Worm (Caenorhabditis elegans) whole organism, L4 larva: ENCODE data around the gene K02F3.9.

Experiments
- F37D6.2 ChIP-seq: sonication (generic microtip); optimal IDR thresholded peaks from 2 replicates; lab custom pipeline; 2016; ENCODE audit warnings: mild to moderate bottlenecking, missing genetic modification characterization, missing compliant biosample characterization
- F44E2.7 ChIP-seq: fragments of 200-800 bp; sonication (Bioruptor generic); IDR thresholded peaks from 2 replicates; pipeline ENCODE4 v2.1.2; 2022; ENCODE audit warnings: missing genetic modification characterization, missing compliant biosample characterization
- F49E8.2 ChIP-seq: sonication (generic microtip); optimal IDR thresholded peaks from 2 replicates; lab custom pipeline; 2016; ENCODE audit warnings: missing compliant biosample characterization, mild to moderate bottlenecking, missing genetic modification characterization, borderline replicate concordance
- T26A8.4 ChIP-seq: fragments of 200-800 bp; sonication (Bioruptor generic); IDR thresholded peaks from 2 replicates; pipeline ENCODE4 v1.3.6; 2022; ENCODE audit warnings: missing genetic modification characterization, missing compliant biosample characterization
- ZK337.2 ChIP-seq: fragments of 200-800 bp; sonication (Bioruptor generic); IDR thresholded peaks from 2 replicates; pipeline ENCODE4 v1.3.6; 2022; ENCODE audit warnings: missing genetic modification reagents, missing genetic modification characterization, missing compliant biosample characterization
- arid-1 ChIP-seq: fragments of 200-800 bp; sonication (Bioruptor generic); conservative IDR thresholded peaks from 2 replicates; pipeline ENCODE4 v1.3.6; 2022; ENCODE audit warnings: missing genetic modification reagents, missing genetic modification characterization, missing compliant biosample characterization
- ceh-20 ChIP-seq: fragments of 200-800 bp; sonication (Bioruptor generic); IDR thresholded peaks from 2 replicates; pipeline ENCODE4 v1.3.6; 2022; ENCODE audit warnings: missing genetic modification reagents, missing genetic modification characterization, missing compliant biosample characterization
- ceh-44 ChIP-seq: fragments of 200-800 bp; sonication (Bioruptor generic); IDR thresholded peaks from 2 replicates; pipeline ENCODE4 v1.3.6; 2022; ENCODE audit warnings: missing genetic modification reagents, missing genetic modification characterization, missing compliant biosample characterization
- ceh-62 ChIP-seq: sonication (generic microtip); optimal IDR thresholded peaks from 2 replicates; lab custom pipeline; 2017; ENCODE audit warnings: missing biosample characterization, missing genetic modification characterization
- ceh-82 ChIP-seq: sonication (generic microtip); optimal IDR thresholded peaks from 2 replicates; lab custom pipeline; 2017; ENCODE audit warnings: missing biosample characterization, missing genetic modification characterization
- ces-1 ChIP-seq: fragments of 150-350 bp; sonication (generic microtip); optimal IDR thresholded peaks from 4 replicates; lab custom pipeline; 2014; ENCODE audit warnings: missing biosample characterization, missing genetic modification reagents, missing genetic modification characterization
- cey-2 ChIP-seq: sonication (generic microtip); optimal IDR thresholded peaks from 3 replicates; lab custom pipeline; 2017; ENCODE audit warnings: missing genetic modification characterization, mild to moderate bottlenecking, missing compliant biosample characterization, antibody characterized with exemption, borderline replicate concordance; ENCODE audit not compliant: insufficient read depth
- daf-16 ChIP-seq, 3 experiments: sonication (generic microtip); optimal IDR thresholded peaks; 2 replicates each; lab custom pipeline; 2016 to 2017; ENCODE audit warnings: missing genetic modification characterization in 3 of 3, missing genetic modification reagents in 3 of 3, mild to moderate bottlenecking in 2 of 3, missing compliant biosample characterization in 2 of 3, missing biosample characterization in 1 of 3, moderate library complexity in 1 of 3
- dmd-6 ChIP-seq: fragments of 200-800 bp; sonication (Bioruptor generic); IDR thresholded peaks from 2 replicates; pipeline ENCODE4 v1.3.6; 2022; ENCODE audit warnings: missing genetic modification reagents, missing genetic modification characterization, missing compliant biosample characterization
- dmd-9 ChIP-seq: fragments of 200-800 bp; sonication (Bioruptor generic); IDR thresholded peaks from 2 replicates; pipeline ENCODE4 v1.3.6; 2022; ENCODE audit warnings: missing genetic modification reagents, missing genetic modification characterization, missing compliant biosample characterization
- dpl-1 ChIP-seq: fragments of 150-350 bp; optimal IDR thresholded peaks from 2 replicates; lab custom pipeline; 2014; ENCODE audit warnings: missing biosample characterization, missing genetic modification reagents, missing genetic modification characterization
- egl-27 ChIP-seq: sonication (generic microtip); optimal IDR thresholded peaks from 3 replicates; lab custom pipeline; 2017; ENCODE audit warnings: missing biosample characterization, missing genetic modification reagents, missing genetic modification characterization
- egl-43 ChIP-seq: fragments of 200-800 bp; sonication (Bioruptor generic); IDR thresholded peaks from 2 replicates; pipeline ENCODE4 v1.3.6; 2022; ENCODE audit warnings: missing genetic modification reagents, missing genetic modification characterization, missing compliant biosample characterization
- fkh-10 ChIP-seq: fragments of 150-350 bp; optimal IDR thresholded peaks from 2 replicates; lab custom pipeline; 2014; ENCODE audit warnings: missing biosample characterization, missing genetic modification reagents, missing genetic modification characterization
- hlh-30 ChIP-seq: sonication (generic microtip); optimal IDR thresholded peaks from 2 replicates; lab custom pipeline; 2017; ENCODE audit warnings: antibody characterized with exemption, mild to moderate bottlenecking, missing genetic modification characterization, missing compliant biosample characterization; ENCODE audit not compliant: insufficient read depth
- jun-1 ChIP-seq: fragments of 150-350 bp; optimal IDR thresholded peaks from 2 replicates; lab custom pipeline; 2014; ENCODE audit warnings: missing biosample characterization, missing genetic modification reagents, missing genetic modification characterization
- lim-7 ChIP-seq: fragments of 200-800 bp; sonication (Bioruptor generic); IDR thresholded peaks from 2 replicates; pipeline ENCODE4 v1.3.6; 2022; ENCODE audit warnings: missing genetic modification characterization, missing compliant biosample characterization
- lin-1 ChIP-seq: fragments of 200-800 bp; sonication (Bioruptor generic); IDR thresholded peaks from 2 replicates; pipeline ENCODE4 v1.3.6; 2022; ENCODE audit warnings: missing genetic modification reagents, missing genetic modification characterization, missing compliant biosample characterization
- lin-15B ChIP-seq: fragments of 150-350 bp; sonication (generic microtip); optimal IDR thresholded peaks from 3 replicates; lab custom pipeline; 2014; ENCODE audit warnings: missing biosample characterization, missing genetic modification characterization
- lin-38 ChIP-seq: fragments of 200-800 bp; sonication (Bioruptor generic); IDR thresholded peaks from 2 replicates; pipeline ENCODE4 v1.3.6; 2022; ENCODE audit warnings: missing genetic modification reagents, missing genetic modification characterization, missing compliant biosample characterization
- lir-3 ChIP-seq: sonication (generic microtip); optimal IDR thresholded peaks from 2 replicates; lab custom pipeline; 2016; ENCODE audit warnings: mild to moderate bottlenecking, missing genetic modification characterization, missing compliant biosample characterization
- lsy-2 ChIP-seq, 2 experiments: fragments of 150-350 bp in 1 of 2; sonication (generic microtip) in 1 of 2; optimal IDR thresholded peaks; 2 replicates each; lab custom pipeline; 2014 to 2017; ENCODE audit warnings: missing biosample characterization in 2 of 2, missing genetic modification characterization in 2 of 2
- madf-9 ChIP-seq: fragments of 200-800 bp; sonication (Bioruptor generic); conservative IDR thresholded peaks from 2 replicates; pipeline ENCODE4 v1.3.6; 2022; ENCODE audit warnings: missing genetic modification reagents, missing genetic modification characterization, missing compliant biosample characterization
- mdl-1 ChIP-seq, 2 experiments: fragments of 150-350 bp in 1 of 2; sonication (generic microtip) in 1 of 2; optimal IDR thresholded peaks; 2 replicates each; lab custom pipeline; 2014 to 2017; ENCODE audit warnings: missing biosample characterization in 2 of 2, missing genetic modification characterization in 2 of 2
- mep-1 ChIP-seq: fragments of 150-350 bp; sonication (generic microtip); optimal IDR thresholded peaks from 3 replicates; lab custom pipeline; 2014; ENCODE audit warnings: missing biosample characterization, missing genetic modification characterization
- mxl-3 ChIP-seq: fragments of 200-800 bp; sonication (Bioruptor generic); optimal IDR thresholded peaks from 2 replicates; lab custom pipeline; 2018; ENCODE audit warnings: mild to moderate bottlenecking, missing genetic modification characterization, missing compliant biosample characterization
- nhr-10 ChIP-seq: fragments of 150-350 bp; optimal IDR thresholded peaks from 2 replicates; lab custom pipeline; 2014; ENCODE audit warnings: missing biosample characterization, missing genetic modification characterization
- nhr-11 ChIP-seq: fragments of 150-350 bp; optimal IDR thresholded peaks from 2 replicates; lab custom pipeline; 2014; ENCODE audit warnings: missing biosample characterization, missing genetic modification characterization
- nhr-111 ChIP-seq: fragments of 200-800 bp; sonication (Bioruptor generic); optimal IDR thresholded peaks from 2 replicates; lab custom pipeline; 2018; ENCODE audit warnings: mild to moderate bottlenecking, missing genetic modification characterization, missing compliant biosample characterization
- nhr-28 ChIP-seq: fragments of 150-350 bp; optimal IDR thresholded peaks from 2 replicates; lab custom pipeline; 2014; ENCODE audit warnings: missing biosample characterization, missing genetic modification characterization
- nhr-41 ChIP-seq: fragments of 200-800 bp; sonication (Bioruptor generic); IDR thresholded peaks from 2 replicates; pipeline ENCODE4 v1.3.6; 2022; ENCODE audit warnings: missing genetic modification reagents, missing genetic modification characterization, missing compliant biosample characterization
- nhr-6 ChIP-seq: fragments of 150-350 bp; optimal IDR thresholded peaks from 2 replicates; lab custom pipeline; 2014; ENCODE audit warnings: missing biosample characterization, missing genetic modification characterization
- nhr-76 ChIP-seq: fragments of 150-350 bp; optimal IDR thresholded peaks from 2 replicates; lab custom pipeline; 2014; ENCODE audit warnings: missing biosample characterization, missing genetic modification characterization
- nhr-77 ChIP-seq: fragments of 150-350 bp; optimal IDR thresholded peaks from 2 replicates; lab custom pipeline; 2014; ENCODE audit warnings: missing biosample characterization, missing genetic modification characterization
- rbr-2 ChIP-seq: sonication (generic microtip); optimal IDR thresholded peaks from 2 replicates; lab custom pipeline; 2016; ENCODE audit warnings: missing genotype, missing genetic modification characterization, missing compliant biosample characterization
- set-16 ChIP-seq: fragments of 200-800 bp; sonication (Bioruptor generic); IDR thresholded peaks from 2 replicates; pipeline ENCODE4 v1.3.6; 2022; ENCODE audit warnings: missing genetic modification reagents, missing genetic modification characterization, missing compliant biosample characterization
- snpc-1.2 ChIP-seq: fragments of 200-800 bp; sonication (Bioruptor generic); IDR thresholded peaks from 2 replicates; pipeline ENCODE4 v1.3.6; 2022; ENCODE audit warnings: missing genetic modification reagents, missing genetic modification characterization, missing compliant biosample characterization
- spr-1 ChIP-seq: sonication (generic microtip); optimal IDR thresholded peaks from 2 replicates; lab custom pipeline; 2016; ENCODE audit warnings: mild to moderate bottlenecking, missing genetic modification characterization, missing compliant biosample characterization
- spr-3 ChIP-seq: fragments of 200-800 bp; sonication (Bioruptor generic); optimal IDR thresholded peaks from 2 replicates; lab custom pipeline; 2018; ENCODE audit warnings: mild to moderate bottlenecking, missing genetic modification characterization, missing compliant biosample characterization
- tag-97 ChIP-seq: fragments of 200-800 bp; sonication (Bioruptor generic); IDR thresholded peaks from 2 replicates; pipeline ENCODE4 v1.3.6; 2022; ENCODE audit warnings: missing genetic modification characterization, missing compliant biosample characterization
- unc-130 ChIP-seq: sonication (generic microtip); optimal IDR thresholded peaks from 2 replicates; lab custom pipeline; 2016; ENCODE audit warnings: missing genetic modification reagents, missing genetic modification characterization, missing compliant biosample characterization
- unc-39 ChIP-seq: sonication (generic microtip); optimal IDR thresholded peaks from 2 replicates; lab custom pipeline; 2017; ENCODE audit warnings: missing biosample characterization, missing genetic modification characterization
- unc-62 ChIP-seq, 3 experiments: fragments of 150-350 bp in 1 of 3; sonication (generic microtip); optimal IDR thresholded peaks in 2 of 3; peaks in 1 of 3; 1 replicate in 1 of 3; 2 replicates in 2 of 3; lab custom pipeline; 2014 to 2017; ENCODE audit warnings: missing biosample characterization in 3 of 3, missing genetic modification characterization in 3 of 3, missing genetic modification reagents in 3 of 3, missing genotype in 1 of 3
- zag-1 ChIP-seq: fragments of 150-350 bp; optimal IDR thresholded peaks from 2 replicates; lab custom pipeline; 2014; ENCODE audit warnings: missing biosample characterization, missing genetic modification characterization
- zfp-2 ChIP-seq: sonication (generic microtip); optimal IDR thresholded peaks from 2 replicates; lab custom pipeline; 2016; ENCODE audit warnings: mild to moderate bottlenecking, missing genetic modification characterization, missing compliant biosample characterization
- ztf-11 ChIP-seq: fragments of 150-350 bp; optimal IDR thresholded peaks from 2 replicates; lab custom pipeline; 2014; ENCODE audit warnings: missing biosample characterization, missing genetic modification characterization

K02F3.9 gene

DNA sequence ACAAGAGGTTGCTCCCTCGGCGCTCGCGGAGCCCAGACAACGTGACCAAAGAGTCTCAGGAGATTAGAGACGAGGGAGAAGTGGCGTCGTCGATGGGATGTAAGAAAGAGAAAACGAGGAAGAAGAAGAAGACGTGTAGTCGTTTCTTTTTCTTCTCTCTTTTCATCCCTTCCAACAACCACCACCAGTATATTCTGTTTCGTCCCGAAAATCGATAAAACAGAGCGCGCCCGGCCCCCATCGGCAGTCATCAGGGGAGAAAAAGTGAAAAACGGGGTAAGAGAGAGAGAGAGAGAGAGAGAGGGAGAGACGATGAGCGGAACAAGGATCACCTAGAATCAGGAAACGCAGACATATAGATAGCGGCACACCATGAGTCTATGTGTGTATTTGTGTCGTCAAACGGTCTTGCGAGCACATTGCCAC is 46.7 kb upstream of the K02F3.9 start:
- TF ChIP-seq tag-97 (GFP tag; lab: Robert Waterston, UW) (no peak), mdl-1 (tag; optimal IDR thresholded peaks at IDR 0.05; lab: Kevin White, UChicago) (peak; percentile 1 to 72), nhr-28 (tag; lab: Kevin White, UChicago) (peak; percentile 65), mep-1 (tag; lab: Kevin White, UChicago) (peak; percentile 83), ceh-62 (tag; lab: Kevin White, UChicago) (no peak), cey-2 (tag; lab: Kevin White, UChicago) (no peak), dmd-6 (GFP tag; lab: Robert Waterston, UW) (peak; percentile 77), unc-130 (GFP tag; lab: Kevin White, UChicago) (no peak), daf-16 (GFP tag; optimal IDR thresholded peaks at IDR 0.05; lab: Kevin White, UChicago) (no peak), daf-16 (tag; optimal IDR thresholded peaks at IDR 0.05; lab: Kevin White, UChicago) (peak; percentile 69), F37D6.2 (peak; percentile 70), ces-1 (GFP tag; lab: Kevin White, UChicago) (no peak), ceh-20 (GFP tag; lab: Robert Waterston, UW) (peak; percentile 23; the same call in 1 of the 2 replicates), F44E2.7 (GFP tag; lab: Robert Waterston, UW) (no peak), nhr-41 (GFP tag; lab: Robert Waterston, UW) (no peak), T26A8.4 (GFP tag; lab: Robert Waterston, UW) (peak; percentile 62), jun-1 (tag; lab: Kevin White, UChicago) (no peak), spr-1 (tag; lab: Kevin White, UChicago) (peak; percentile 41), spr-3 (GFP tag; lab: Kevin White, UChicago) (no peak), unc-39 (tag; lab: Kevin White, UChicago) (no peak), ztf-11 (tag; lab: Kevin White, UChicago) (no peak), zfp-2 (tag; lab: Kevin White, UChicago) (no peak), dpl-1 (GFP tag; lab: Kevin White, UChicago) (peak; percentile 26), fkh-10 (GFP tag; lab: Kevin White, UChicago) (peak; percentile 92), lin-15B (tag; lab: Kevin White, UChicago) (no peak), nhr-111 (GFP tag; lab: Kevin White, UChicago) (no peak), lsy-2 (tag; optimal IDR thresholded peaks at IDR 0.05; lab: Kevin White, UChicago) (peak; percentile 60 to 77), mxl-3 (GFP tag; lab: Kevin White, UChicago) (peak; percentile 88), nhr-77 (no peak), lir-3 (tag; lab: Kevin White, UChicago) (no peak), hlh-30 (tag; lab: Kevin White, UChicago) (peak; percentile 88), arid-1 (GFP tag; lab: Robert Waterston, UW) (0 out of 2 replicates have a peak, but pooled peaks have one; percentile 20), unc-62 (GFP tag; optimal IDR thresholded peaks at IDR 0.05 in 1 of 2; lab: Kevin White, UChicago) (no peak), unc-62 (tag; optimal IDR thresholded peaks at IDR 0.05; lab: Kevin White, UChicago) (no peak), lin-38 (peak; percentile 50; the same call in 1 of the 2 replicates), zag-1 (tag; lab: Kevin White, UChicago) (no peak), set-16 (GFP tag; lab: Robert Waterston, UW) (peak; percentile 54), ceh-82 (tag; lab: Kevin White, UChicago) (no peak), nhr-76 (no peak), nhr-6 (no peak), lin-1 (GFP tag; lab: Robert Waterston, UW) (no peak), madf-9 (GFP tag; lab: Robert Waterston, UW) (peak; percentile 51; the same call in 1 of the 2 replicates), rbr-2 (peak; percentile 88), snpc-1.2 (peak; percentile 48; the same call in 1 of the 2 replicates), ZK337.2 (no peak), egl-43 (GFP tag; lab: Robert Waterston, UW) (peak; percentile 76), F49E8.2 (tag; lab: Kevin White, UChicago) (no peak), nhr-10 (tag; lab: Kevin White, UChicago) (no peak), dmd-9 (GFP tag; lab: Robert Waterston, UW) (no peak), nhr-11 (peak; percentile 60), lim-7 (GFP tag; lab: Robert Waterston, UW) (no peak), ceh-44 (GFP tag; lab: Robert Waterston, UW) (no peak), egl-27 (tag; lab: Kevin White, UChicago) (no peak)
